Worm (Caenorhabditis elegans) whole organism, early embryonic: ENCODE data around the gene C49C8.6.
A peak's percentile ranks its signal among the peaks of the same experiment; 100 is the strongest.

Experiments
- B0310.2 ChIP-seq: sonication (generic microtip); optimal IDR thresholded peaks from 2 replicates; lab custom pipeline; 2016; ENCODE audit warnings: mild to moderate bottlenecking, missing genetic modification characterization, missing compliant biosample characterization
- F13C5.2 ChIP-seq: sonication (generic microtip); optimal IDR thresholded peaks from 2 replicates; lab custom pipeline; 2017; ENCODE audit warnings: mild to moderate bottlenecking, missing genetic modification characterization, inconsistent platforms, missing compliant biosample characterization
- aly-1 ChIP-seq: sonication (generic microtip); optimal IDR thresholded peaks from 2 replicates; lab custom pipeline; 2016; ENCODE audit warnings: missing genetic modification characterization, missing compliant biosample characterization
- ama-1 ChIP-seq: fragments of 150-350 bp; optimal IDR thresholded peaks from 2 replicates; lab custom pipeline; 2014
- ceh-13 ChIP-seq: fragments of 200-800 bp; sonication (Bioruptor generic); optimal IDR thresholded peaks from 2 replicates; lab custom pipeline; 2018; ENCODE audit warnings: mild to moderate bottlenecking, missing genetic modification characterization, missing compliant biosample characterization
- ceh-36 ChIP-seq: sonication (generic microtip); optimal IDR thresholded peaks from 2 replicates; lab custom pipeline; 2016; ENCODE audit warnings: missing genetic modification characterization, inconsistent platforms, missing compliant biosample characterization
- ets-7 ChIP-seq: sonication (generic microtip); optimal IDR thresholded peaks from 2 replicates; lab custom pipeline; 2016; ENCODE audit warnings: missing genotype, missing genetic modification characterization, missing compliant biosample characterization
- flt-1 ChIP-seq: fragments of 200-800 bp; sonication (Bioruptor generic); IDR thresholded peaks from 2 replicates; pipeline ENCODE4 v1.3.6; 2022; ENCODE audit warnings: missing genetic modification characterization, missing compliant biosample characterization
- hmbx-1 ChIP-seq: sonication (generic microtip); optimal IDR thresholded peaks from 2 replicates; lab custom pipeline; 2016; ENCODE audit warnings: mild to moderate bottlenecking, missing genetic modification characterization, missing compliant biosample characterization
- hmg-4 ChIP-seq: fragments of 200-800 bp; sonication (Bioruptor generic); optimal IDR thresholded peaks from 2 replicates; lab custom pipeline; 2018; ENCODE audit warnings: mild to moderate bottlenecking, missing genetic modification characterization, missing compliant biosample characterization
- hnd-1 ChIP-seq: sonication (generic microtip); optimal IDR thresholded peaks from 2 replicates; lab custom pipeline; 2016; ENCODE audit warnings: missing genetic modification characterization, missing compliant biosample characterization
- pes-1 ChIP-seq: fragments of 200-800 bp; sonication (Bioruptor generic); IDR thresholded peaks from 2 replicates; pipeline ENCODE4 v1.3.6; 2022; ENCODE audit warnings: missing genetic modification reagents, missing genetic modification characterization, missing compliant biosample characterization
- scrt-1 ChIP-seq: fragments of 200-800 bp; sonication (Bioruptor generic); IDR thresholded peaks from 2 replicates; pipeline ENCODE4 v1.3.6; 2022; ENCODE audit warnings: missing genetic modification characterization, missing compliant biosample characterization
- sea-1 ChIP-seq: fragments of 200-800 bp; sonication (Bioruptor generic); conservative IDR thresholded peaks from 2 replicates; pipeline ENCODE4 v1.3.6; 2022; ENCODE audit warnings: missing genetic modification characterization, missing compliant biosample characterization
- tbx-11 ChIP-seq: fragments of 200-800 bp; sonication (Bioruptor generic); IDR thresholded peaks from 2 replicates; pipeline ENCODE4 v1.3.6; 2022; ENCODE audit warnings: missing genetic modification characterization, missing compliant biosample characterization
- tbx-37 ChIP-seq: fragments of 200-800 bp; sonication (Bioruptor generic); conservative IDR thresholded peaks from 2 replicates; pipeline ENCODE4 v1.3.6; 2022; ENCODE audit warnings: missing genetic modification reagents, missing genetic modification characterization, missing compliant biosample characterization
- tra-4 ChIP-seq: sonication (generic microtip); optimal IDR thresholded peaks from 2 replicates; lab custom pipeline; 2017; ENCODE audit warnings: missing genetic modification characterization, missing compliant biosample characterization

C49C8.6 gene

DNA sequence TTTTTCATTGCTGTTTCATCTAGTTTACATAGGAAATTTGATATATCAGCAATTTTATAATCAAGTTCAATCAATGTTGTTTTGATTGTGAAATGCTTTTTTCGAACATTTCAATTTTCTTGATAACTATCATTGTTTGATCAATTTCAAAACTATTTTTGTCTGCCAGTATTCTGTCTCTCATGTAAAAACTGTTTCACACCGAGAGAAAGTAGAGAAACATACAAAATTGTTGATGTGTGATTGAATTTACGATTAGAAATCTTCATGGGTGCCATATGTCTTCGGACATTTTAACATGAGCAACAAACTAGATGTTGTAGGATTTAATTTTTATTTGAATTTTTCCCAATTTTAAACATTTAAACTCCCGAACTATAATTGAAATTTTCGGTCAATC lies 7.3 kb downstream of the C49C8.6 start, which contains the start of gene C49C8.2:
Gene C49C8.2 (plus strand): TSS at position 393 of the 400 bp plus-strand sequence.
- TF ChIP-seq scrt-1 (GFP tag; lab: Robert Waterston, UW) (no peak), aly-1 (tag; lab: Kevin White, UChicago) (no peak), tbx-11 (GFP tag; lab: Robert Waterston, UW) (no peak), tra-4 (tag; lab: Kevin White, UChicago) (no peak), ceh-13 (GFP tag; lab: Kevin White, UChicago) (no peak), sea-1 (GFP tag; lab: Robert Waterston, UW) (no peak), hmg-4 (GFP tag; lab: Kevin White, UChicago) (no peak), tbx-37 (GFP tag; lab: Robert Waterston, UW) (no peak), ets-7 (tag; lab: Kevin White, UChicago) (no peak)

DNA sequence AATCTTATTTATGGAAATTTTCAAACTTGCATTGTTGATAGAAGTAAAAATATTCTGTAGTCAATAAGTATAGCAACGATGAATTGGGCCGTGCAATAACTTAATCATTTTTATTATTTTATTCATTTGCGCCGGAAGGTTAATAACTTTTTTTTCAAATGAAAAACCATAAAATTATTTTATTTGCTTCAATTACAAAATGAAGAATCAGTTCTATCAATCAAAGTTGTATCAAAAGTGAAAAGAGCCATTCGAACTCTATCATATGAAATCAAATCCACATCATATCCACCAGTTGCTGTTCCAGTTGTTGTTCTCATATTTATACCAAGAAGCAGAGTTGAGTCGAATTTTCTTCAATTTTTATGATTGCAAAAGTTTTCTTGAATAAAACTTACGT lies 9.5 kb downstream of the C49C8.6 start, which contains the start of gene cyp-33E1:
Gene cyp-33E1 (minus strand): TSS at position 101 of the 400 bp plus-strand sequence.
- TF ChIP-seq pes-1 (GFP tag; lab: Robert Waterston, UW), result no peak
- no peak for TF ChIP-seq tra-4 (tag; lab: Kevin White, UChicago)
- TF ChIP-seq scrt-1 (GFP tag; lab: Robert Waterston, UW), result no peak
- TF ChIP-seq hnd-1 (tag; lab: Kevin White, UChicago), result no peak
- no peak for TF ChIP-seq hmbx-1 (tag; lab: Kevin White, UChicago)
- TF ChIP-seq flt-1 (GFP tag; lab: Robert Waterston, UW), result no peak
- no peak for TF ChIP-seq aly-1 (tag; lab: Kevin White, UChicago)
- TF ChIP-seq ets-7 (tag; lab: Kevin White, UChicago), result no peak
- no peak for TF ChIP-seq ceh-13 (GFP tag; lab: Kevin White, UChicago)
- TF ChIP-seq ama-1 (lab: Kevin White, UChicago), result no peak
- TF ChIP-seq F13C5.2, result no peak

DNA sequence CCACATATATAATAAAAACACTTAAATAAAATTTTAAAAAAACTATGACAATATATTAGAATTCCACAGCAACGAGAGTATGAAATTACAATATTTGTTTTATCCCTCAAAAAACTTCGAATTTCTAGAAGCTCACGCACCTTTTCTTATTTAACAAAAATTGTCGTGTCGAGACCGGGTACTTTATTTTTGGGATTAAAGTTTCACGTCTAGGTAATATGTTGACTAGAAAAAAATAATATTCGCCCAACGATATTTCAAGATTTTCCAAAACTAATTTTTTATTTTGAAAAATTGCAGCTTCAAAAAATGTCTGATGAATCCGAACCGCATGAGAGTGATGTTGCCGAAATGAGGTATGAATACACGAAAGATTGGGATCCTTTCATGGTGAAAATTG lies 13.6 kb downstream of the C49C8.6 start, which contains the start of gene C49C8.3:
Gene C49C8.3 (plus strand): TSS at position 301 of the 400 bp plus-strand sequence.
- TF ChIP-seq tbx-11 (GFP tag; lab: Robert Waterston, UW) (no peak), hmbx-1 (tag; lab: Kevin White, UChicago) (no peak), F13C5.2 (no peak), pes-1 (GFP tag; lab: Robert Waterston, UW) (no peak), B0310.2 (tag; lab: Kevin White, UChicago) (no peak), ets-7 (tag; lab: Kevin White, UChicago) (no peak), hmg-4 (GFP tag; lab: Kevin White, UChicago) (no peak), ceh-13 (GFP tag; lab: Kevin White, UChicago) (no peak), hnd-1 (tag; lab: Kevin White, UChicago) (no peak), sea-1 (GFP tag; lab: Robert Waterston, UW) (no peak), ceh-36 (tag; lab: Kevin White, UChicago) (no peak)

DNA sequence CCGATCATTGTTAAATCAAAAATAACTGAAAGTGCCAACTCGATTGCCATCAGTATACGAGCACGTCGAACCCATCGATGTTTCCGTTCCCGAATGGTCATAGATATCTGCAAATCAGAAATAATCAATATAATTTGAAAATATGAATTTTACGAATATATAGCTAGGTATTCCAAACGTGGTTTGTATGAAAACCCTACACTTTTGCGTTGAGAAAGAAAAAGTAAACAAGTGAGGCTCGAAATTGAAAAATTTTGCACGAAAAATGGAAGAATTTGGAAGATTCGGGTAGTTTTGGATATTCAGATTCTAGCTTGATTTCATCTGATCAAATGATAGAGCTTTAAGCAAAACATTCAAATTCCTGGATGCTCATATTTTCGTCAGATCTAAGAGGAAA lies 19.3 kb downstream of the C49C8.6 start, which contains the start of gene F42A9.9:
Gene F42A9.9 (minus strand): TSS at position 101 of the 400 bp plus-strand sequence.
- TF ChIP-seq sea-1 (GFP tag; lab: Robert Waterston, UW), result no peak

ce11 chrIV:8631033-8631432 lies 27.0 kb downstream of the C49C8.6 start, which contains the start of gene dgk-4:
Gene dgk-4 (plus strand): TSS chrIV:8631333.
- no peak for TF ChIP-seq ets-7 (tag; lab: Kevin White, UChicago)
- TF ChIP-seq flt-1 (GFP tag; lab: Robert Waterston, UW), result no peak
- TF ChIP-seq ama-1 (lab: Kevin White, UChicago), result no peak
- TF ChIP-seq aly-1 (tag; lab: Kevin White, UChicago), result no peak
- no peak for TF ChIP-seq sea-1 (GFP tag; lab: Robert Waterston, UW)
- TF ChIP-seq hnd-1 (tag; lab: Kevin White, UChicago), result no peak
- no peak for TF ChIP-seq hmbx-1 (tag; lab: Kevin White, UChicago)
- no peak for TF ChIP-seq F13C5.2
- no peak for TF ChIP-seq pes-1 (GFP tag; lab: Robert Waterston, UW)
- TF ChIP-seq tbx-11 (GFP tag; lab: Robert Waterston, UW), result no peak
- TF ChIP-seq ceh-36 (tag; lab: Kevin White, UChicago), result no peak
- TF ChIP-seq hmg-4 (GFP tag; lab: Kevin White, UChicago), result no peak

ce11 chrIV:8630243-8630642 lies 27.8 kb downstream of the C49C8.6 start:
- no peak for TF ChIP-seq hmbx-1 (tag; lab: Kevin White, UChicago)
- TF ChIP-seq sea-1 (GFP tag; lab: Robert Waterston, UW), result no peak
- no peak for TF ChIP-seq scrt-1 (GFP tag; lab: Robert Waterston, UW)
- TF ChIP-seq F13C5.2, result no peak
- TF ChIP-seq ama-1 (lab: Kevin White, UChicago), result no peak
- TF ChIP-seq tbx-11 (GFP tag; lab: Robert Waterston, UW), result no peak
- no peak for TF ChIP-seq B0310.2 (tag; lab: Kevin White, UChicago)
- no peak for TF ChIP-seq ceh-13 (GFP tag; lab: Kevin White, UChicago)
- TF ChIP-seq hnd-1 (tag; lab: Kevin White, UChicago), result no peak
- no peak for TF ChIP-seq pes-1 (GFP tag; lab: Robert Waterston, UW)
- no peak for TF ChIP-seq flt-1 (GFP tag; lab: Robert Waterston, UW)
- TF ChIP-seq aly-1 (tag; lab: Kevin White, UChicago), result no peak
- no peak for TF ChIP-seq ets-7 (tag; lab: Kevin White, UChicago)
- no peak for TF ChIP-seq hmg-4 (GFP tag; lab: Kevin White, UChicago)
- TF ChIP-seq tbx-37 (GFP tag; lab: Robert Waterston, UW), result no peak
- TF ChIP-seq tra-4 (tag; lab: Kevin White, UChicago), result no peak
- no peak for TF ChIP-seq ceh-36 (tag; lab: Kevin White, UChicago)

- 0 out of 2 replicates have a peak, but pooled peaks have one; percentile 43 for TF ChIP-seq tbx-11 (GFP tag; lab: Robert Waterston, UW)
- TF ChIP-seq hmbx-1 (tag; lab: Kevin White, UChicago), result no peak
- TF ChIP-seq ceh-36 (tag; lab: Kevin White, UChicago), result no peak
- no peak for TF ChIP-seq ama-1 (lab: Kevin White, UChicago)
- no peak for TF ChIP-seq tbx-37 (GFP tag; lab: Robert Waterston, UW)
These were observed 28.4 kb downstream of the C49C8.6 start for ce11 chrIV:8629609-8630052.
